Worm (Caenorhabditis elegans): ENCODE measurements around the gene srt-50.

DNA sequence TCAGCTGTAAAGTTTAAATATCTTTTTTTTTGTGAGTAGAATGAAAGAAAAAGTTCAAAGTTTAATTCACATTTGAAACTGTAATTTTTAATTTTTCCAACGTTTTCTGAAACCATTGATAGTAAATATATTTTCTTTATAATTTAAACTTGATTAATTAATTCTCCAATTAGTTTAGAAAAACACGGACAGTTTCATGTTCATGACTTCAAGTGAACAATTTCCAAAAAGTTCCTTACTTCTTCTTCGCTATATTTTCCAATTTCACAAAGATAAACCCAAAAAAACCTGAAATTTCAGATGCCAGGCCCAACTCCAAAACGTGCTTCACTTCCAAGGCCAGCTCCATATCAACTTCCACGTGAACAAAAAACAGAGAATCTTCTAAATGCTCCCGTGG, 34.0 kb downstream of the srt-50 start, which contains the start of gene M199.2:
- TF ChIP-seq nhr-237 (tag; optimal IDR thresholded peaks at IDR 0.05) (no peak), R02D3.7 (tag; optimal IDR thresholded peaks at IDR 0.05) (no peak), tbx-2 (tag; optimal IDR thresholded peaks at IDR 0.05) (no peak), ceh-82 (tag; optimal IDR thresholded peaks at IDR 0.05) (no peak)

All from whole organism, L3 larva.